Worm (Caenorhabditis elegans): ENCODE measurements around the gene ife-3.

ife-3 gene

DNA sequence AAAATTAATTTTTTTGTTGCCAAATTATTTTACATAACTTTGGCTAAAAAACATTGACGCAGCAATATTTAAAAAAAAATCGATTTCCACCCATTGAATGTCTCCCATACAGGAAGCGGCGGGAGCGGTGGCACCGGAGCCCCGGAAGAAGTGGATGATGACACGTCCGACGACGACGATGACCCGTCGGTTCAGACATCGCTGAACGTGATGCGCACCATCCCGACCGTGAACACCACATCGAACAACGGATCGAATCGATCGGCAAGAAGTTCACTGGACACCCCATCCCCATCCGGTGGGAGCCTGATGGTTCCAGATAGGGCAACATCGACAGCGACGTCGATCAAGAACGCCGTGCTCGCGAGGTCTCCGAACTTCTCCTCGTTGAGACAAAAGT lies 20.6 kb upstream of the ife-3 start:
- TF ChIP-seq C38D4.7 (GFP tag; optimal IDR thresholded peaks at IDR 0.05) (no peak), ceh-14 (tag; optimal IDR thresholded peaks at IDR 0.05) (no peak), dmd-4 (tag; optimal IDR thresholded peaks at IDR 0.05; ENCODE audit: borderline replicate concordance) (no peak), eyg-1 (tag; optimal IDR thresholded peaks at IDR 0.05) (no peak), odd-2 (tag; optimal IDR thresholded peaks at IDR 0.05) (no peak), Y22D7AL.16 (tag; optimal IDR thresholded peaks at IDR 0.05) (no peak), hlh-30 (tag; optimal IDR thresholded peaks at IDR 0.05; ENCODE audit: insufficient read depth) (no peak), ceh-2 (tag; optimal IDR thresholded peaks at IDR 0.05) (no peak), ceh-34 (tag; optimal IDR thresholded peaks at IDR 0.05) (no peak), elt-4 (tag; optimal IDR thresholded peaks at IDR 0.05) (no peak), hlh-13 (GFP tag; optimal IDR thresholded peaks at IDR 0.05) (no peak), ceh-6 (GFP tag; optimal IDR thresholded peaks at IDR 0.05) (no peak), fkh-10 (GFP tag; optimal IDR thresholded peaks at IDR 0.05) (no peak), lim-6 (tag; optimal IDR thresholded peaks at IDR 0.05) (no peak), nfya-1 (tag; optimal IDR thresholded peaks at IDR 0.05) (no peak), tbx-7 (tag; optimal IDR thresholded peaks at IDR 0.05) (no peak), che-1 (tag; optimal IDR thresholded peaks at IDR 0.05) (no peak), ztf-16 (tag; optimal IDR thresholded peaks at IDR 0.05) (no peak)

DNA sequence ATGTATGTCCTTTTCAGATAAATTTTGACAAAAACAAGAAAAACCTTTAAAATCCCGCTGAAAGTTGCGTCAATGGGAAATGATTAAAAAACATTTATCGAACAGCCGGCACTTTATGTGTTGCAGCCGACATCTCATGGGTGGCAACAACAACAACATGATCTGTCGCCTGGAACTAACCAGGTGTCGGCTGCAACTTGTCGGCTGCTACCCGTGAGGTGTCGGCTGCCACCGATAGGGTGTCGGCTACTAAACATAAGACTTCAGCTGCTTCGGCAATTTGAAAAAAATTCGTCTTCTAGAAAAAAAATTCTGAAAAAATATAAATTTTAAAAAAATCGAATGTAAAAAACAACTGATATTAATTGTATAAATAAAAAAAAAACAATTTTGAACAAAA lies 20.0 kb upstream of the ife-3 start:
- no peak for TF ChIP-seq syd-9 (tag; optimal IDR thresholded peaks at IDR 0.05)
- no peak for TF ChIP-seq dve-1 (tag; optimal IDR thresholded peaks at IDR 0.05)
- no peak for TF ChIP-seq fax-1 (tag; optimal IDR thresholded peaks at IDR 0.05)
- TF ChIP-seq tbx-2 (tag; optimal IDR thresholded peaks at IDR 0.05), result no peak
- no peak for TF ChIP-seq C08G9.2 (tag; optimal IDR thresholded peaks at IDR 0.05)

DNA sequence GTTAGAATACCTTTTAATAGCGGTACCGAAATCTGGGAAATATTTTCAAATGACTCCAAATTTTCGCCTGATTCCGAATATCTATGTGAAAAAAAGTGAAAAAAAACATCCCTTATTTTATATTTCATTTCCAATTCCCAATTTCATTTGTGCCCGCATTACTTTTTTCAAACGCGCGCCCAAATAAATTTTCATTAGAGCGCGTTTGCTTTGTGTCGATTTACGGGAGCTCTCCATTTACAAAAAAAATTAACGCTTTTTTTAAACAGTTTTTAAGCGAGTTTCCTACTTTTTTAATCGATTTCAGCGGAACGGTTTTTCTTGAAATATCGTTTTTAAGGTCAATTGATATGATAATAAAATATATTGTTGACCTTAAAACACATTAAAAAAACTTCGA lies 16.6 kb upstream of the ife-3 start:
- TF ChIP-seq dmd-4 (tag; optimal IDR thresholded peaks at IDR 0.05; ENCODE audit: borderline replicate concordance), result no peak
- no peak for TF ChIP-seq ceh-9 (tag; optimal IDR thresholded peaks at IDR 0.05)
- TF ChIP-seq pha-2 (tag; optimal IDR thresholded peaks at IDR 0.05), result no peak
- TF ChIP-seq ceh-14 (tag; optimal IDR thresholded peaks at IDR 0.05), result no peak
- no peak for TF ChIP-seq C08G9.2 (tag; optimal IDR thresholded peaks at IDR 0.05)
- no peak for TF ChIP-seq ztf-16 (tag; optimal IDR thresholded peaks at IDR 0.05)
- no peak for TF ChIP-seq ceh-45 (GFP tag; IDR thresholded peaks at IDR 0.05)
- TF ChIP-seq tbx-7 (tag; optimal IDR thresholded peaks at IDR 0.05), result no peak
- TF ChIP-seq hlh-8 (tag; optimal IDR thresholded peaks at IDR 0.05), result no peak
- no peak for TF ChIP-seq Y22D7AL.16 (tag; optimal IDR thresholded peaks at IDR 0.05)
- no peak for TF ChIP-seq unc-55 (GFP tag; optimal IDR thresholded peaks at IDR 0.05)
- TF ChIP-seq nfya-1 (tag; optimal IDR thresholded peaks at IDR 0.05), result no peak
- no peak for TF ChIP-seq nhr-11 (tag; optimal IDR thresholded peaks at IDR 0.05)
- no peak for TF ChIP-seq syd-9 (tag; optimal IDR thresholded peaks at IDR 0.05)
- no peak for TF ChIP-seq tbx-2 (tag; optimal IDR thresholded peaks at IDR 0.05)
- no peak for TF ChIP-seq gmeb-2 (tag; optimal IDR thresholded peaks at IDR 0.05)
- no peak for TF ChIP-seq pros-1 (tag; optimal IDR thresholded peaks at IDR 0.05)

DNA sequence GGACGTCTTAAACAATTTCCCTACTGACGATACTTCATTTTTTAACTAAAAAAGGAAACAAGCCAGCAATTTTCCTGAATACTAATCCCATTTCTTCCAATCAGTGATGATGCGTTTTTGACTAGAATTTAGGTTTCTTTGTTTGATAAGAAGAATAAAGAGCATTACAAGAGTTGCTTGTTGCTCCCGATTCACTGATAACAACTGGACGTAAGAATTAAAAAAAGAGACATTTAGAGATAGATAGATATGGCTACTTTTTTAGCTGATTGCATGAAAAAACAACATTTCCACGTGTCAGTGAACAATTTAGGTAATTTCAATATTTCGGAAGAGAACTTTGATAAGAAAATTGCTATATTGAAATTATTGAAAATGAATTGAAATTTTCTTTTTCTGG lies 14.2 kb upstream of the ife-3 start:
- TF ChIP-seq madf-2 (tag; optimal IDR thresholded peaks at IDR 0.05) (no peak), hlh-6 (tag; optimal IDR thresholded peaks at IDR 0.05) (no peak), F13H6.1 (tag; optimal IDR thresholded peaks at IDR 0.05) (no peak), unc-55 (GFP tag; optimal IDR thresholded peaks at IDR 0.05) (no peak), elt-2 (tag; optimal IDR thresholded peaks at IDR 0.05) (peak; percentile 34), nhr-11 (tag; optimal IDR thresholded peaks at IDR 0.05) (no peak)

DNA sequence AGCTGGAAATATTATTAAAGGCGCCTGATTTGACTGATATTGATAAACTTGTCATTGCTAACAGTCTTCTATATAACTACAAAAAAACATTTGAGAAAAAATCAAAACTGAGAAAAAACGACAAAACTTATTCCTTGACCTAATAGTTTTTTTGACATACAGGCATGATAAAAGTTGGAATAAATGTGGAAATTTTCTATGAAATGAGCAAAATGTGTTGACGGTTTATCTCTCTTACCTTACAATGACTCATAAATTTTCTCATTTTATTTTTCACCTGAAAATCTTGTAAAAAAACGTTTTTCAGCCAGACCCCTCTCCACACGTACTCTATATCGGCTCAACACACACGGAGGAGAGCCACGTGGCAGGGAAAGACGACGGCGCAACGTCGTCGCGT lies 12.9 kb upstream of the ife-3 start, which contains the start of gene egl-8:
Gene egl-8 (plus strand): TSS at position 301 of the 400 bp plus-strand sequence.
- TF ChIP-seq odd-2 (tag; optimal IDR thresholded peaks at IDR 0.05) (no peak), fax-1 (tag; optimal IDR thresholded peaks at IDR 0.05) (no peak), F13H6.1 (tag; optimal IDR thresholded peaks at IDR 0.05) (no peak), nhr-232 (tag; optimal IDR thresholded peaks at IDR 0.05) (no peak), ttx-3 (tag; optimal IDR thresholded peaks at IDR 0.05) (no peak), lin-11 (tag; optimal IDR thresholded peaks at IDR 0.05) (no peak), sox-2 (GFP tag; IDR thresholded peaks at IDR 0.05) (no peak), nhr-11 (tag; optimal IDR thresholded peaks at IDR 0.05) (no peak), sdc-2 (tag; optimal IDR thresholded peaks at IDR 0.05) (no peak), ceh-22 (tag; optimal IDR thresholded peaks at IDR 0.05) (no peak), pha-2 (tag; optimal IDR thresholded peaks at IDR 0.05) (no peak), tbx-7 (tag; optimal IDR thresholded peaks at IDR 0.05) (no peak)

Measured in whole organism, late embryonic.